Fruit fly (Drosophila melanogaster): ENCODE measurements around the gene ebd1.

- TF ChIP-seq CG4496 (GFP tag; IDR thresholded peaks at IDR 0.05) (peak; percentile 64; the same call in 2 of the 3 replicates), Snoo (tag; optimal IDR thresholded peaks at IDR 0.05) (peak; percentile 63), Pif1A (GFP tag; optimal IDR thresholded peaks at IDR 0.05) (peak; percentile 65), CG13204 (GFP tag; optimal IDR thresholded peaks at IDR 0.05) (peak; percentile 29), CG9948 (tag; optimal IDR thresholded peaks at IDR 0.05) (peak; percentile 49), CG8159 (tag; optimal IDR thresholded peaks at IDR 0.05) (peak; percentile 67), rn (GFP tag; IDR thresholded peaks at IDR 0.05) (no peak; the same call in 1 of the 2 replicates), D1 (tag; optimal IDR thresholded peaks at IDR 0.05) (peak; percentile 40), CG34367 (tag; optimal IDR thresholded peaks at IDR 0.05) (peak; percentile 55)
Measured at dm6 chr3L:711839-712553, 26.6 kb upstream of the ebd1 start, which contains the start of gene CG13896.

Data from whole organism, pupa.